Worm (Caenorhabditis elegans) whole organism, L1 larva: Measurements from ENCODE around the gene srd-19.

ENCODE experiments used
- C04F5.9 ChIP-seq: sonication (generic microtip); optimal IDR thresholded peaks from 2 replicates; lab custom pipeline; 2016; ENCODE audit warnings: missing genetic modification characterization, missing compliant biosample characterization
- C16A3.4 ChIP-seq: fragments of 150-350 bp; optimal IDR thresholded peaks from 2 replicates; lab custom pipeline; 2014; ENCODE audit warnings: missing biosample characterization, missing genetic modification characterization
- Y116A8C.19 ChIP-seq: sonication (generic microtip); optimal IDR thresholded peaks from 2 replicates; lab custom pipeline; 2016; ENCODE audit warnings: missing compliant biosample characterization, missing genetic modification characterization, borderline replicate concordance
- aha-1 ChIP-seq: fragments of 150-350 bp; optimal IDR thresholded peaks from 2 replicates; lab custom pipeline; 2014; ENCODE audit warnings: missing biosample characterization, missing genetic modification characterization
- aly-2 ChIP-seq: fragments of 150-350 bp; optimal IDR thresholded peaks from 2 replicates; lab custom pipeline; 2014; ENCODE audit warnings: missing biosample characterization, missing genetic modification characterization
- ama-1 ChIP-seq: fragments of 150-350 bp; optimal IDR thresholded peaks from 2 replicates; lab custom pipeline; 2014
- ceh-63 ChIP-seq: fragments of 200-800 bp; sonication (Bioruptor generic); optimal IDR thresholded peaks from 2 replicates; lab custom pipeline; 2018; ENCODE audit warnings: mild to moderate bottlenecking, missing genetic modification characterization, missing compliant biosample characterization
- ceh-8 ChIP-seq: fragments of 200-800 bp; sonication (Bioruptor generic); optimal IDR thresholded peaks from 2 replicates; lab custom pipeline; 2018; ENCODE audit warnings: mild to moderate bottlenecking, missing genetic modification characterization, moderate library complexity, missing compliant biosample characterization
- ceh-82 ChIP-seq, 3 experiments: fragments of 150-350 bp in 1 of 3; sonication (generic microtip) in 2 of 3; optimal IDR thresholded peaks; 2 replicates each; lab custom pipeline; 2014 to 2017; ENCODE audit warnings: missing biosample characterization in 3 of 3, missing genetic modification characterization in 3 of 3
- ceh-90 ChIP-seq: sonication (generic microtip); optimal IDR thresholded peaks from 2 replicates; lab custom pipeline; 2016; ENCODE audit warnings: missing genetic modification characterization, missing compliant biosample characterization
- ces-1 ChIP-seq: fragments of 150-350 bp; optimal IDR thresholded peaks from 2 replicates; lab custom pipeline; 2014; ENCODE audit warnings: missing biosample characterization, missing genetic modification reagents, missing genetic modification characterization
- dpl-1 ChIP-seq, 3 experiments: fragments of 150-350 bp in 2 of 3; sonication (generic microtip) in 1 of 3; optimal IDR thresholded peaks; 2 replicates each; lab custom pipeline; 2014 to 2017; ENCODE audit warnings: missing biosample characterization in 3 of 3, missing genetic modification characterization in 3 of 3, missing genetic modification reagents in 3 of 3
- dsc-1 ChIP-seq: sonication (generic microtip); optimal IDR thresholded peaks from 2 replicates; lab custom pipeline; 2016; ENCODE audit warnings: mild to moderate bottlenecking, missing genetic modification characterization, missing compliant biosample characterization
- efl-1 ChIP-seq, 4 experiments: fragments of 150-350 bp; optimal IDR thresholded peaks in 3 of 4; peaks in 1 of 4; 1 replicate in 1 of 4; 2 replicates in 3 of 4; lab custom pipeline; 2014; ENCODE audit warnings: missing biosample characterization in 2 of 4, missing genetic modification characterization in 2 of 4, missing genetic modification reagents in 2 of 4
- efl-3 ChIP-seq: fragments of 200-800 bp; sonication (Bioruptor generic); optimal IDR thresholded peaks from 2 replicates; lab custom pipeline; 2018; ENCODE audit warnings: mild to moderate bottlenecking, missing genetic modification characterization, missing compliant biosample characterization
- elt-2 ChIP-seq: sonication (generic microtip); optimal IDR thresholded peaks from 2 replicates; lab custom pipeline; 2016; ENCODE audit warnings: missing genetic modification characterization, mild to moderate bottlenecking, inconsistent platforms, missing compliant biosample characterization, missing genetic modification reagents
- elt-3 ChIP-seq, 6 experiments: fragments of 150-350 bp in 1 of 6; sonication (generic microtip); optimal IDR thresholded peaks; 2 replicates each; lab custom pipeline; 2017 to 2018; ENCODE audit warnings: missing biosample characterization in 6 of 6, missing genetic modification characterization in 6 of 6, inconsistent platforms in 1 of 6
- ets-5 ChIP-seq: fragments of 200-800 bp; sonication (Bioruptor generic); IDR thresholded peaks from 2 replicates; pipeline ENCODE4 v1.3.6; 2022; ENCODE audit warnings: missing genetic modification characterization, missing compliant biosample characterization
- fkh-10 ChIP-seq: sonication (generic microtip); optimal IDR thresholded peaks from 2 replicates; lab custom pipeline; 2017; ENCODE audit warnings: missing biosample characterization, missing genetic modification reagents, missing genetic modification characterization
- fos-1 ChIP-seq: fragments of 150-350 bp; optimal IDR thresholded peaks from 2 replicates; lab custom pipeline; 2014; ENCODE audit warnings: missing biosample characterization, missing genetic modification characterization
- hlh-17 ChIP-seq: fragments of 200-800 bp; sonication (Bioruptor generic); optimal IDR thresholded peaks from 2 replicates; lab custom pipeline; 2018; ENCODE audit warnings: missing genetic modification characterization, mild to moderate bottlenecking, missing compliant biosample characterization, moderate library complexity, borderline replicate concordance
- hlh-4 ChIP-seq: sonication (generic microtip); optimal IDR thresholded peaks from 2 replicates; lab custom pipeline; 2016; ENCODE audit warnings: mild to moderate bottlenecking, missing genetic modification characterization, missing compliant biosample characterization
- jun-1 ChIP-seq: fragments of 150-350 bp; optimal IDR thresholded peaks from 2 replicates; lab custom pipeline; 2014; ENCODE audit warnings: missing biosample characterization, missing genetic modification reagents, missing genetic modification characterization
- lin-13 ChIP-seq: fragments of 150-350 bp; optimal IDR thresholded peaks from 2 replicates; lab custom pipeline; 2014; ENCODE audit warnings: missing biosample characterization, missing genetic modification reagents, missing genetic modification characterization
- lin-14 ChIP-seq: fragments of 200-800 bp; sonication (Bioruptor generic); optimal IDR thresholded peaks from 2 replicates; lab custom pipeline; 2018; ENCODE audit warnings: mild to moderate bottlenecking, missing genetic modification characterization, moderate library complexity, missing compliant biosample characterization
- lin-35 ChIP-seq, 2 experiments: fragments of 150-350 bp; optimal IDR thresholded peaks; 2 replicates each; lab custom pipeline; 2014; ENCODE audit warnings: missing biosample characterization in 2 of 2, missing genetic modification characterization in 2 of 2, missing genetic modification reagents in 2 of 2
- lin-39 ChIP-seq: fragments of 150-350 bp; optimal IDR thresholded peaks from 2 replicates; lab custom pipeline; 2014; ENCODE audit warnings: missing biosample characterization, missing genetic modification reagents, missing genetic modification characterization
- lir-3 ChIP-seq: sonication (generic microtip); optimal IDR thresholded peaks from 2 replicates; lab custom pipeline; 2016; ENCODE audit warnings: mild to moderate bottlenecking, missing genetic modification characterization, moderate library complexity, missing compliant biosample characterization; ENCODE audit not compliant: poor library complexity
- mab-9 ChIP-seq: fragments of 200-800 bp; sonication (Bioruptor generic); IDR thresholded peaks from 2 replicates; pipeline ENCODE4 v1.3.6; 2022; ENCODE audit warnings: missing genetic modification reagents, missing genetic modification characterization, missing compliant biosample characterization
- mep-1 ChIP-seq: fragments of 150-350 bp; optimal IDR thresholded peaks from 2 replicates; lab custom pipeline; 2014; ENCODE audit warnings: missing biosample characterization, missing genetic modification characterization
- nhr-12 ChIP-seq: sonication (generic microtip); optimal IDR thresholded peaks from 2 replicates; lab custom pipeline; 2017; ENCODE audit warnings: missing biosample characterization, missing genetic modification characterization
- nhr-19 ChIP-seq: fragments of 200-800 bp; sonication (Bioruptor generic); conservative IDR thresholded peaks from 2 replicates; pipeline ENCODE4 v1.3.6; 2022; ENCODE audit warnings: missing genetic modification characterization, missing compliant biosample characterization
- nhr-237 ChIP-seq: fragments of 150-350 bp; optimal IDR thresholded peaks from 2 replicates; lab custom pipeline; 2014; ENCODE audit warnings: missing biosample characterization, missing genetic modification characterization
- nhr-28 ChIP-seq: fragments of 150-350 bp; optimal IDR thresholded peaks from 2 replicates; lab custom pipeline; 2014; ENCODE audit warnings: missing biosample characterization, missing genetic modification characterization
- nhr-47 ChIP-seq: sonication (generic microtip); optimal IDR thresholded peaks from 2 replicates; lab custom pipeline; 2016; ENCODE audit warnings: mild to moderate bottlenecking, missing genetic modification characterization, moderate library complexity, missing compliant biosample characterization
- nhr-71 ChIP-seq: sonication (generic microtip); optimal IDR thresholded peaks from 2 replicates; lab custom pipeline; 2016; ENCODE audit warnings: mild to moderate bottlenecking, missing genetic modification characterization, moderate library complexity, missing compliant biosample characterization
- nhr-77 ChIP-seq: fragments of 150-350 bp; optimal IDR thresholded peaks from 2 replicates; lab custom pipeline; 2014; ENCODE audit warnings: missing biosample characterization, missing genetic modification characterization
- nhr-84 ChIP-seq: sonication (generic microtip); optimal IDR thresholded peaks from 2 replicates; lab custom pipeline; 2017; ENCODE audit warnings: missing biosample characterization, missing genetic modification characterization
- pag-3 ChIP-seq: sonication (generic microtip); optimal IDR thresholded peaks from 2 replicates; lab custom pipeline; 2017; ENCODE audit warnings: missing genetic modification characterization, mild to moderate bottlenecking, missing compliant biosample characterization, antibody characterized with exemption, borderline replicate concordance; ENCODE audit not compliant: insufficient read depth
- pqm-1 ChIP-seq: sonication (generic microtip); optimal IDR thresholded peaks from 3 replicates; lab custom pipeline; 2017; ENCODE audit warnings: missing biosample characterization, missing genetic modification characterization
- rnt-1 ChIP-seq: sonication (generic microtip); optimal IDR thresholded peaks from 2 replicates; lab custom pipeline; 2016; ENCODE audit warnings: mild to moderate bottlenecking, missing genetic modification characterization, moderate library complexity, missing compliant biosample characterization
- skn-1 ChIP-seq: fragments of 150-350 bp; optimal IDR thresholded peaks from 2 replicates; lab custom pipeline; 2014; ENCODE audit warnings: missing biosample characterization, missing genetic modification characterization
- sox-4 ChIP-seq: sonication (generic microtip); optimal IDR thresholded peaks from 2 replicates; lab custom pipeline; 2016; ENCODE audit warnings: missing genetic modification characterization, missing compliant biosample characterization
- sptf-1 ChIP-seq: fragments of 150-350 bp; optimal IDR thresholded peaks from 2 replicates; lab custom pipeline; 2014; ENCODE audit warnings: missing biosample characterization, missing genetic modification characterization
- swsn-7 ChIP-seq: sonication (generic microtip); optimal IDR thresholded peaks from 2 replicates; lab custom pipeline; 2016; ENCODE audit warnings: missing genetic modification characterization, missing compliant biosample characterization
- tlp-1 ChIP-seq: fragments of 150-350 bp; optimal IDR thresholded peaks from 2 replicates; lab custom pipeline; 2014; ENCODE audit warnings: missing biosample characterization, missing genetic modification characterization
- unc-30 ChIP-seq: sonication (generic microtip); optimal IDR thresholded peaks from 2 replicates; lab custom pipeline; 2017; ENCODE audit warnings: missing biosample characterization, missing genetic modification characterization
- unc-98 ChIP-seq: fragments of 200-800 bp; sonication (Bioruptor generic); IDR thresholded peaks from 2 replicates; pipeline ENCODE4 v1.3.6; 2022; ENCODE audit warnings: missing genetic modification characterization, missing compliant biosample characterization
- vab-15 ChIP-seq: sonication (generic microtip); optimal IDR thresholded peaks from 2 replicates; lab custom pipeline; 2017; ENCODE audit warnings: missing genotype, mild to moderate bottlenecking, missing genetic modification characterization, missing compliant biosample characterization
- zag-1 ChIP-seq: fragments of 150-350 bp; optimal IDR thresholded peaks from 2 replicates; lab custom pipeline; 2014; ENCODE audit warnings: missing biosample characterization, missing genetic modification characterization
- zip-4 ChIP-seq: fragments of 200-800 bp; sonication (Bioruptor generic); optimal IDR thresholded peaks from 2 replicates; lab custom pipeline; 2018; ENCODE audit warnings: mild to moderate bottlenecking, missing genetic modification characterization, moderate library complexity, missing compliant biosample characterization
- ztf-11 ChIP-seq, 2 experiments: sonication (generic microtip); optimal IDR thresholded peaks; 2 replicates each; lab custom pipeline; 2016 to 2017; ENCODE audit warnings: missing genetic modification characterization in 2 of 2, missing biosample characterization in 1 of 2, missing compliant biosample characterization in 1 of 2
- ztf-4 ChIP-seq: fragments of 150-350 bp; optimal IDR thresholded peaks from 2 replicates; lab custom pipeline; 2014; ENCODE audit warnings: missing biosample characterization, missing genetic modification characterization

The srd-19 gene

DNA sequence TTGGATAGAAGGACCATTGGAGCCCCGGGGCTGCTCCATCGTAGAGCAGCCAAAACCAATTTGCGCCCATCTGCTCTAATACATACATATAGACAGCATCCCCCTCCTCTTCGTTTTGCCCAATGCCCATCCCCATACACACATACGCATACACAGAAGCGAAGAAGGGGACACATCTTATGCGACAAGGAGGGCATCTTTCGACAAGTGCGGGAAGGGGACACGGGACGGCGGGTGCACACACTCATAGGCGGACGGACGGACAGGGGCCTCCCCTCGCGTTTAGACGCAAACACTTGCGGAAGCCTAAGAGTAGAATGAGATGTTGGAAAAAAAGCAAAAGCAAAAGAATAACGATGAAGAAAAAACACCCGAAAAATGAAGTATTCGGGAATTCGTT is 32.1 kb downstream of the srd-19 start:
- TF ChIP-seq aly-2 (tag; lab: Kevin White, UChicago) (no peak), nhr-12 (no peak), lin-39 (tag; lab: Kevin White, UChicago) (no peak), lir-3 (tag; lab: Kevin White, UChicago) (no peak), ceh-90 (tag; lab: Kevin White, UChicago) (no peak), fkh-10 (GFP tag; lab: Kevin White, UChicago) (no peak), tlp-1 (tag; lab: Kevin White, UChicago) (no peak), pqm-1 (tag; lab: Kevin White, UChicago) (no peak), zag-1 (no peak), unc-98 (GFP tag; lab: Robert Waterston, UW) (no peak), lin-13 (GFP tag; lab: Kevin White, UChicago) (no peak), ztf-4 (tag; lab: Kevin White, UChicago) (no peak), elt-2 (tag; lab: Kevin White, UChicago) (no peak), mab-9 (peak; percentile 16; the same call in 1 of the 2 replicates), jun-1 (tag; lab: Kevin White, UChicago) (no peak), nhr-28 (tag; lab: Kevin White, UChicago) (no peak), ztf-11 (tag; optimal IDR thresholded peaks at IDR 0.05; lab: Kevin White, UChicago) (peak in 1 of 2 experiments; percentile 18), ets-5 (no peak), unc-30 (no peak), ceh-82 (tag; optimal IDR thresholded peaks at IDR 0.05; lab: Kevin White, UChicago) (no peak), nhr-237 (tag; lab: Kevin White, UChicago) (no peak), dpl-1 (GFP tag; optimal IDR thresholded peaks at IDR 0.05; lab: Kevin White, UChicago) (no peak), nhr-19 (GFP tag; lab: Robert Waterston, UW) (0 out of 2 replicates have a peak, but pooled peaks have one; percentile 7), hlh-4 (tag; lab: Kevin White, UChicago) (no peak), rnt-1 (tag; lab: Kevin White, UChicago) (peak; percentile 13), nhr-77 (tag; lab: Kevin White, UChicago) (no peak), vab-15 (tag; lab: Kevin White, UChicago) (no peak), swsn-7 (tag; lab: Kevin White, UChicago) (no peak), efl-1 (optimal IDR thresholded peaks at IDR 0.05; lab: Kevin White, UChicago) (no peak), efl-1 (GFP tag; optimal IDR thresholded peaks at IDR 0.05 in 1 of 2; lab: Kevin White, UChicago) (peak in 1 of 2 experiments; percentile 86), nhr-71 (tag; lab: Kevin White, UChicago) (no peak), C16A3.4 (no peak), mep-1 (no peak), pag-3 (no peak), elt-3 (tag; optimal IDR thresholded peaks at IDR 0.05; lab: Kevin White, UChicago) (no peak), sptf-1 (tag; lab: Kevin White, UChicago) (no peak), zip-4 (GFP tag; lab: Kevin White, UChicago) (no peak), ama-1 (lab: Kevin White, UChicago) (no peak), skn-1 (tag; lab: Kevin White, UChicago) (no peak), hlh-17 (no peak), nhr-84 (tag; lab: Kevin White, UChicago) (no peak), aha-1 (tag; lab: Kevin White, UChicago) (no peak), sox-4 (tag; lab: Kevin White, UChicago) (no peak), C04F5.9 (no peak), Y116A8C.19 (tag; lab: Kevin White, UChicago) (no peak), ces-1 (GFP tag; lab: Kevin White, UChicago) (no peak), efl-3 (GFP tag; lab: Kevin White, UChicago) (no peak), fos-1 (tag; lab: Kevin White, UChicago) (no peak), ceh-8 (GFP tag; lab: Kevin White, UChicago) (no peak), lin-35 (GFP tag; optimal IDR thresholded peaks at IDR 0.05; lab: Kevin White, UChicago) (no peak), nhr-47 (tag; lab: Kevin White, UChicago) (peak; percentile 12), ceh-63 (GFP tag; lab: Kevin White, UChicago) (no peak), lin-14 (GFP tag; lab: Kevin White, UChicago) (peak; percentile 79), dsc-1 (tag; lab: Kevin White, UChicago) (peak; percentile 54)
